Worm (Caenorhabditis elegans) whole organism, mixed stage, embryonic: Measurements from ENCODE around the gene ntl-3.

ENCODE experiments used
- M03D4.4 ChIP-seq: sonication (generic microtip); optimal IDR thresholded peaks from 2 replicates; lab custom pipeline; 2017; ENCODE audit warnings: mild to moderate bottlenecking, missing genetic modification characterization, missing compliant biosample characterization
- blmp-1 ChIP-seq: fragments of 150-350 bp; optimal IDR thresholded peaks from 2 replicates; lab custom pipeline; 2014; ENCODE audit warnings: missing biosample characterization, missing genetic modification characterization
- ces-1 ChIP-seq: fragments of 150-350 bp; optimal IDR thresholded peaks from 2 replicates; lab custom pipeline; 2014; ENCODE audit warnings: missing biosample characterization, missing genetic modification reagents, missing genetic modification characterization
- elt-1 ChIP-seq: sonication (generic microtip); optimal IDR thresholded peaks from 2 replicates; lab custom pipeline; 2017; ENCODE audit warnings: missing genetic modification characterization, mild to moderate bottlenecking, missing compliant biosample characterization, antibody characterized with exemption, moderate library complexity, borderline replicate concordance; ENCODE audit not compliant: insufficient read depth
- hlh-1 ChIP-seq: fragments of 150-350 bp; optimal IDR thresholded peaks from 2 replicates; lab custom pipeline; 2014; ENCODE audit warnings: missing biosample characterization, missing genetic modification reagents, missing genetic modification characterization
- nhr-237 ChIP-seq: fragments of 150-350 bp; optimal IDR thresholded peaks from 2 replicates; lab custom pipeline; 2014; ENCODE audit warnings: missing biosample characterization, missing genetic modification characterization
- pha-4 ChIP-seq: fragments of 150-350 bp; optimal IDR thresholded peaks from 2 replicates; lab custom pipeline; 2018; ENCODE audit warnings: missing biosample characterization, missing genetic modification reagents, missing genetic modification characterization
- sptf-1 ChIP-seq: sonication (generic microtip); optimal IDR thresholded peaks from 2 replicates; lab custom pipeline; 2017; ENCODE audit warnings: mild to moderate bottlenecking, missing genetic modification characterization, moderate library complexity, missing compliant biosample characterization
- unc-39 ChIP-seq: fragments of 150-350 bp; optimal IDR thresholded peaks from 2 replicates; lab custom pipeline; 2014; ENCODE audit warnings: missing biosample characterization, missing genetic modification characterization
- unc-62 ChIP-seq: fragments of 150-350 bp; optimal IDR thresholded peaks from 2 replicates; lab custom pipeline; 2014; ENCODE audit warnings: missing biosample characterization, missing genetic modification reagents, missing genetic modification characterization
- ztf-11 ChIP-seq: fragments of 150-350 bp; optimal IDR thresholded peaks from 2 replicates; lab custom pipeline; 2014; ENCODE audit warnings: missing biosample characterization, missing genetic modification characterization

DNA sequence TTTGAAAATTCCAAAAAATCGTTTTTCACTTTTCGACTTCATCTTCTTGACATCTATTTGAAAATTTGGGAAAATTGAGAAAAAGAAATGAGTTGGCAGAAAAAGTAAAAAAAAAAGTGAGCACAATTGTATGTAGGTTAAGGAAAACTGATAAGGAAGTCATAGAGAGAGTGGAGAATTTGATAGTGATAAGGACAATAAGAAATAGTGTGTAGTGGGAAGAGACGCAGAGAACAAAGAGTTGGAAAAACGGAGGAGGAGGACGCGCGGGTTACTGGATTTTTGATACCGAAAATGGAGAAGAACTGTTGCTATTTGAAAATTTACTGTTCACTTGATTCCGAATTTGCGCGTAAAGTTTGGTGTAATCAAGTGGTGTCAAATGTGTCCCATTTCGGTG lies 32.5 kb upstream of the ntl-3 start, which contains the start of gene Y56A3A.6:
- TF ChIP-seq hlh-1 (tag; lab: Kevin White, UChicago), result no peak
- no peak for TF ChIP-seq ztf-11 (tag; lab: Kevin White, UChicago)
- TF ChIP-seq unc-62 (GFP tag; lab: Kevin White, UChicago), result no peak
- TF ChIP-seq unc-39 (tag; lab: Kevin White, UChicago), result no peak
- no peak for TF ChIP-seq elt-1 (tag; lab: Kevin White, UChicago)
- no peak for TF ChIP-seq pha-4 (tag; lab: Kevin White, UChicago)
- no peak for TF ChIP-seq blmp-1 (tag; lab: Kevin White, UChicago)
- TF ChIP-seq M03D4.4, result no peak
- no peak for TF ChIP-seq sptf-1
- TF ChIP-seq nhr-237 (tag; lab: Kevin White, UChicago), result no peak
- TF ChIP-seq ces-1 (GFP tag; lab: Kevin White, UChicago), result no peak
